Worm (Caenorhabditis elegans): Measurements from ENCODE around the gene C18E9.2.

- no peak for TF ChIP-seq nhr-237 (tag; optimal IDR thresholded peaks at IDR 0.05)
- TF ChIP-seq php-3 (GFP tag; IDR thresholded peaks at IDR 0.05), result no peak
These were observed 16.2 kb upstream of the C18E9.2 start for ce11 chrII:8948640-8949039.
